Fruit fly (Drosophila melanogaster) whole organism, embryonic: ENCODE data around the gene Cp190.

Source experiments
- Abd-B ChIP-seq: fragments of 200-800 bp; sonication (Bioruptor generic); optimal IDR thresholded peaks from 2 replicates; lab custom pipeline; 2018; ENCODE audit warnings: missing biosample characterization, mild to moderate bottlenecking, missing genetic modification characterization, moderate library complexity
- Bgb ChIP-seq: fragments of 200-800 bp; sonication (Bioruptor generic); IDR thresholded peaks from 2 replicates; pipeline ENCODE4 v1.3.6; 2022; ENCODE audit warnings: missing biosample characterization, missing genetic modification characterization; ENCODE audit not compliant: partially characterized antibody
- C15 ChIP-seq: fragments of 200-800 bp; sonication (Bioruptor generic); IDR thresholded peaks from 3 replicates; pipeline ENCODE4 v1.3.6; 2022; ENCODE audit warnings: missing biosample characterization, missing genetic modification characterization
- CG10147 ChIP-seq: fragments of 200-800 bp; sonication (Bioruptor generic); optimal IDR thresholded peaks from 2 replicates; lab custom pipeline; 2019; ENCODE audit warnings: missing biosample characterization, mild to moderate bottlenecking, missing genetic modification characterization, moderate library complexity
- CG10565 ChIP-seq: fragments of 200-800 bp; sonication (Bioruptor generic); optimal IDR thresholded peaks from 3 replicates; lab custom pipeline; 2016; ENCODE audit warnings: missing biosample characterization, mild to moderate bottlenecking, missing genetic modification characterization
- CG10654 ChIP-seq: fragments of 200-800 bp; sonication (Bioruptor generic); optimal IDR thresholded peaks from 2 replicates; lab custom pipeline; 2016; ENCODE audit warnings: missing biosample characterization, missing genetic modification characterization
- CG10979 ChIP-seq: fragments of 200-800 bp; sonication (Bioruptor generic); optimal IDR thresholded peaks from 2 replicates; lab custom pipeline; 2018; ENCODE audit warnings: missing biosample characterization, mild to moderate bottlenecking, missing genetic modification characterization, moderate library complexity
- CG11085 ChIP-seq: fragments of 200-800 bp; sonication (Bioruptor generic); IDR thresholded peaks from 2 replicates; pipeline ENCODE4 v1.3.6; 2022; ENCODE audit warnings: missing biosample characterization, missing genetic modification characterization
- CG14441 ChIP-seq: fragments of 200-800 bp; sonication (Bioruptor generic); IDR thresholded peaks from 2 replicates; pipeline ENCODE4 v1.3.6; 2022; ENCODE audit warnings: missing biosample characterization, missing genetic modification characterization
- CG14965 ChIP-seq: fragments of 200-800 bp; sonication (Bioruptor generic); optimal IDR thresholded peaks from 2 replicates; lab custom pipeline; 2016; ENCODE audit warnings: missing biosample characterization, missing genetic modification characterization, borderline replicate concordance
- CG1603 ChIP-seq: fragments of 200-800 bp; sonication (Bioruptor generic); optimal IDR thresholded peaks from 2 replicates; lab custom pipeline; 2019; ENCODE audit warnings: missing biosample characterization, mild to moderate bottlenecking, missing genetic modification characterization, moderate library complexity
- CG16815 ChIP-seq: fragments of 200-800 bp; sonication (Bioruptor generic); optimal IDR thresholded peaks from 3 replicates; lab custom pipeline; 2017; ENCODE audit warnings: missing biosample characterization, mild to moderate bottlenecking, missing genetic modification characterization
- CG17359 ChIP-seq: fragments of 200-800 bp; sonication (Bioruptor generic); optimal IDR thresholded peaks from 3 replicates; lab custom pipeline; 2018; ENCODE audit warnings: missing biosample characterization, mild to moderate bottlenecking, missing genetic modification characterization, moderate library complexity
- CG17612 ChIP-seq: fragments of 200-800 bp; sonication (Bioruptor generic); IDR thresholded peaks from 2 replicates; pipeline ENCODE4 v1.3.6; 2022; ENCODE audit warnings: missing biosample characterization, missing genetic modification characterization
- CG1792 ChIP-seq: fragments of 200-800 bp; sonication (Bioruptor generic); optimal IDR thresholded peaks from 2 replicates; lab custom pipeline; 2016; ENCODE audit warnings: missing biosample characterization, missing genetic modification characterization
- CG4282 ChIP-seq: fragments of 200-800 bp; sonication (Bioruptor generic); optimal IDR thresholded peaks from 2 replicates; lab custom pipeline; 2016; ENCODE audit warnings: missing biosample characterization, missing genetic modification characterization
- CG6272 ChIP-seq: fragments of 200-800 bp; sonication (Bioruptor generic); IDR thresholded peaks from 2 replicates; pipeline ENCODE4 v1.3.6; 2022; ENCODE audit warnings: missing biosample characterization, missing genetic modification characterization
- CG8765 ChIP-seq: fragments of 200-800 bp; sonication (Bioruptor generic); IDR thresholded peaks from 2 replicates; pipeline ENCODE4 v1.3.6; 2022; ENCODE audit warnings: missing biosample characterization, missing genetic modification characterization
- CG9437 ChIP-seq: fragments of 200-800 bp; sonication (Bioruptor generic); optimal IDR thresholded peaks from 2 replicates; lab custom pipeline; 2018; ENCODE audit warnings: missing biosample characterization, mild to moderate bottlenecking, missing genetic modification characterization
- D19A ChIP-seq: fragments of 200-800 bp; optimal IDR thresholded peaks from 3 replicates; lab custom pipeline; 2019; ENCODE audit warnings: missing biosample characterization, mild to moderate bottlenecking, missing genetic modification characterization, moderate library complexity
- Dek ChIP-seq: fragments of 200-800 bp; sonication (Bioruptor generic); optimal IDR thresholded peaks from 3 replicates; lab custom pipeline; 2019; ENCODE audit warnings: missing biosample characterization, mild to moderate bottlenecking, missing genetic modification characterization, moderate library complexity
- Fer1 ChIP-seq: fragments of 200-800 bp; sonication (Bioruptor generic); optimal IDR thresholded peaks from 2 replicates; lab custom pipeline; 2017; ENCODE audit warnings: missing biosample characterization, mild to moderate bottlenecking, missing genetic modification characterization
- Gsc ChIP-seq: fragments of 200-800 bp; sonication (Bioruptor generic); IDR thresholded peaks from 2 replicates; pipeline ENCODE4 v1.3.6; 2022; ENCODE audit warnings: missing biosample characterization, missing genetic modification characterization
- HmgZ ChIP-seq: fragments of 200-800 bp; sonication (Bioruptor generic); optimal IDR thresholded peaks from 2 replicates; lab custom pipeline; 2018; ENCODE audit warnings: missing biosample characterization, mild to moderate bottlenecking, missing genetic modification characterization
- Hmr ChIP-seq: fragments of 200-800 bp; sonication (Bioruptor generic); optimal IDR thresholded peaks from 3 replicates; lab custom pipeline; 2017; ENCODE audit warnings: mild to moderate bottlenecking, missing biosample characterization, missing genetic modification reagents, missing genetic modification characterization
- Lim3 ChIP-seq: fragments of 200-800 bp; sonication (Bioruptor generic); IDR thresholded peaks from 2 replicates; pipeline ENCODE4 v1.3.6; 2022; ENCODE audit warnings: missing biosample characterization, missing genetic modification characterization
- Neu2 ChIP-seq: fragments of 200-800 bp; sonication (Bioruptor generic); optimal IDR thresholded peaks from 3 replicates; lab custom pipeline; 2016; ENCODE audit warnings: missing biosample characterization, missing genetic modification characterization, borderline replicate concordance
- Sox102F ChIP-seq: fragments of 200-800 bp; sonication (Bioruptor generic); optimal IDR thresholded peaks from 2 replicates; lab custom pipeline; 2018; ENCODE audit warnings: missing biosample characterization, mild to moderate bottlenecking, missing genetic modification characterization, moderate library complexity
- cas ChIP-seq: fragments of 200-800 bp; sonication (Bioruptor generic); IDR thresholded peaks from 2 replicates; pipeline ENCODE4 v1.3.6; 2022; ENCODE audit warnings: missing biosample characterization, missing genetic modification characterization
- crc ChIP-seq: fragments of 200-800 bp; sonication (Bioruptor generic); optimal IDR thresholded peaks from 2 replicates; lab custom pipeline; 2016; ENCODE audit warnings: missing biosample characterization, missing genetic modification characterization
- crol ChIP-seq: fragments of 200-800 bp; sonication (Bioruptor generic); IDR thresholded peaks from 2 replicates; pipeline ENCODE4 v1.3.6; 2022; ENCODE audit warnings: missing biosample characterization, missing genetic modification characterization
- crp ChIP-seq, 2 experiments: fragments of 200-800 bp; sonication (Bioruptor generic); optimal IDR thresholded peaks; 2 replicates in 1 of 2; 3 replicates in 1 of 2; lab custom pipeline; 2017; ENCODE audit warnings: missing biosample characterization in 2 of 2, missing genetic modification characterization in 2 of 2, mild to moderate bottlenecking in 1 of 2, moderate library complexity in 1 of 2
- cwo ChIP-seq: fragments of 200-800 bp; sonication (Bioruptor generic); optimal IDR thresholded peaks from 3 replicates; lab custom pipeline; 2017; ENCODE audit warnings: missing biosample characterization, missing genetic modification characterization, mild to moderate bottlenecking, moderate library complexity, missing genetic modification reagents
- dpn ChIP-seq, 2 experiments: fragments of 200-800 bp; sonication (Bioruptor generic); optimal IDR thresholded peaks; 3 replicates each; lab custom pipeline; 2016; ENCODE audit warnings: missing biosample characterization in 2 of 2, missing genetic modification characterization in 2 of 2
- ewg ChIP-seq: fragments of 200-800 bp; sonication (Bioruptor generic); optimal IDR thresholded peaks from 3 replicates; lab custom pipeline; 2017; ENCODE audit warnings: mild to moderate bottlenecking, missing biosample characterization, missing genetic modification reagents, missing genetic modification characterization
- eyg ChIP-seq: fragments of 200-800 bp; sonication (Bioruptor generic); optimal IDR thresholded peaks from 3 replicates; lab custom pipeline; 2016; ENCODE audit warnings: missing biosample characterization, missing genetic modification characterization
- fd96Cb ChIP-seq: fragments of 200-800 bp; sonication (Bioruptor generic); optimal IDR thresholded peaks from 2 replicates; lab custom pipeline; 2018; ENCODE audit warnings: missing biosample characterization, mild to moderate bottlenecking, missing genetic modification characterization, moderate library complexity
- gro ChIP-seq: fragments of 200-800 bp; sonication (Bioruptor generic); optimal IDR thresholded peaks from 2 replicates; lab custom pipeline; 2016; ENCODE audit warnings: missing biosample characterization, missing genetic modification characterization
- lab ChIP-seq: fragments of 200-800 bp; sonication (Bioruptor generic); optimal IDR thresholded peaks from 3 replicates; lab custom pipeline; 2017; ENCODE audit warnings: missing biosample characterization, missing genetic modification characterization, mild to moderate bottlenecking, moderate library complexity, missing genetic modification reagents
- luna ChIP-seq: fragments of 200-800 bp; sonication (Bioruptor generic); optimal IDR thresholded peaks from 2 replicates; lab custom pipeline; 2016; ENCODE audit warnings: missing biosample characterization, missing genetic modification characterization
- nerfin-2 ChIP-seq: fragments of 200-800 bp; sonication (Bioruptor generic); IDR thresholded peaks from 2 replicates; pipeline ENCODE4 v1.3.6; 2022; ENCODE audit warnings: missing biosample characterization, missing genetic modification characterization; ENCODE audit not compliant: partially characterized antibody
- pho ChIP-seq: fragments of 200-800 bp; sonication (Bioruptor generic); optimal IDR thresholded peaks from 2 replicates; lab custom pipeline; 2016; ENCODE audit warnings: missing biosample characterization, missing genetic modification characterization
- sc ChIP-seq, 3 experiments: fragments of >200 bp in 2 of 3; fragments of 200-800 bp in 1 of 3; sonication (Bioruptor generic) in 1 of 3; optimal IDR thresholded peaks; 2 replicates in 2 of 3; 3 replicates in 1 of 3; lab custom pipeline; 2017; ENCODE audit warnings: mild to moderate bottlenecking in 1 of 3, missing biosample characterization in 1 of 3, missing genetic modification characterization in 1 of 3, missing genetic modification reagents in 1 of 3
- seq ChIP-seq: fragments of 200-800 bp; sonication (Bioruptor generic); IDR thresholded peaks from 2 replicates; pipeline ENCODE4 v1.3.6; 2022; ENCODE audit warnings: missing biosample characterization, missing genetic modification characterization
- so ChIP-seq: fragments of 200-800 bp; sonication (Bioruptor generic); IDR thresholded peaks from 3 replicates; pipeline ENCODE4 v1.3.6; 2022; ENCODE audit warnings: missing biosample characterization, missing genetic modification characterization
- sug ChIP-seq: fragments of 200-800 bp; optimal IDR thresholded peaks from 2 replicates; lab custom pipeline; 2019; ENCODE audit warnings: missing biosample characterization, mild to moderate bottlenecking, missing genetic modification characterization, moderate library complexity
- tin ChIP-seq: fragments of 200-800 bp; sonication (Bioruptor generic); optimal IDR thresholded peaks from 3 replicates; lab custom pipeline; 2016; ENCODE audit warnings: missing biosample characterization, missing genetic modification characterization
- twi ChIP-seq: fragments of 200-800 bp; optimal IDR thresholded peaks from 2 replicates; lab custom pipeline; 2019; ENCODE audit warnings: missing biosample characterization, mild to moderate bottlenecking, missing genetic modification characterization, moderate library complexity
- wek ChIP-seq: fragments of 200-800 bp; sonication (Bioruptor generic); optimal IDR thresholded peaks from 3 replicates; lab custom pipeline; 2018; ENCODE audit warnings: missing biosample characterization, mild to moderate bottlenecking, missing genetic modification characterization, moderate library complexity

Cp190 gene

DNA sequence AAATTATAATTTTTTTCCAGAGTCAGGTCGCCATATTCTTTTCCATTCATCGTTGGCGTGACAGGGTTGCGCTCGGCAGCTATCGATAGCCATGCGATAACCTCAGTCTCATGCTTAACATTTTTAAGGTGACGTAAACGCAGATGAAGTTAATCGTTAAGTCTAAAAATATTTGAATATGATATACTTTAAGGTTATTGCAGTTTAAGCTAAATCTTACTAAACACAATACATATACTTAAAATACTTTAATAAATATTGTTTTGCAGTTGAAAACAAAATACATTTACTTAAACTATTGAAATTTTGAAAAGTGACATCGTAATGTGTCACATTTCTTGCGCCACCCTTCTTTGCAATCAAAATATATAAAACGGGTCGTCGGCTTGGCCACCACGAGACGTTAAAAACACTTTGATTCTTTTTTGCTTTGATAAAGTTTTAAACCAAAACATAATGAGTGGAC lies at the start of gene Cp190, which contains the start of gene CG4338:
Gene Cp190, minus strand, starts transcription at position 84 of the 466 bp plus-strand sequence.
Gene CG4338, plus strand, starts transcription at position 365 of the 466 bp plus-strand sequence.
- TF ChIP-seq seq (peak; percentile 96), CG1792 (GFP tag; lab: Kevin White, UChicago) (peak; percentile 84), CG6272 (peak; percentile 94), tin (GFP tag; lab: Kevin White, UChicago) (peak; percentile 98), nerfin-2 (GFP tag; lab: Robert Waterston, UW) (peak; percentile 53; the same call in 1 of the 2 replicates), pho (GFP tag; lab: Kevin White, UChicago) (peak; percentile 94), Sox102F (GFP tag; lab: Kevin White, UChicago) (peak; percentile 98), CG17612 (GFP tag; lab: Robert Waterston, UW) (peak; percentile 91), gro (GFP tag; lab: Kevin White, UChicago) (peak; percentile 87), ewg (GFP tag; lab: Kevin White, UChicago) (peak; percentile 94), CG10147 (GFP tag; lab: Kevin White, UChicago) (peak; percentile 98), Fer1 (GFP tag; lab: Kevin White, UChicago) (peak; percentile 98), crc (GFP tag; lab: Kevin White, UChicago) (peak; percentile 72), so (GFP tag; lab: Robert Waterston, UW) (peak; percentile 96), CG14441 (GFP tag; lab: Robert Waterston, UW) (peak; percentile 95), Bgb (GFP tag; lab: Robert Waterston, UW) (peak; percentile 82), CG10565 (GFP tag; lab: Kevin White, UChicago) (peak; percentile 61), luna (peak; percentile 65), C15 (GFP tag; lab: Robert Waterston, UW) (peak; percentile 86), CG11085 (GFP tag; lab: Robert Waterston, UW) (peak; percentile 92), sug (tag; lab: Kevin White, UChicago) (peak; percentile 99), CG10654 (GFP tag; lab: Kevin White, UChicago) (peak; percentile 97), CG16815 (GFP tag; lab: Kevin White, UChicago) (peak; percentile 97), crp (GFP tag; optimal IDR thresholded peaks at IDR 0.05; lab: Kevin White, UChicago) (peak; percentile 6 to 70), fd96Cb (peak; percentile 98), sc (optimal IDR thresholded peaks at IDR 0.05; lab: Kevin White, UChicago) (no peak), sc (GFP tag; optimal IDR thresholded peaks at IDR 0.05; lab: Kevin White, UChicago) (peak; percentile 97), CG17359 (tag; lab: Kevin White, UChicago) (peak; percentile 98), crol (GFP tag; lab: Robert Waterston, UW) (peak; percentile 71), Neu2 (GFP tag; lab: Kevin White, UChicago) (no peak), twi (tag; lab: Kevin White, UChicago) (peak; percentile 98), cwo (peak; percentile 95), CG14965 (GFP tag; lab: Kevin White, UChicago) (no peak), CG1603 (tag; lab: Kevin White, UChicago) (peak; percentile 92), cas (peak; percentile 88), CG9437 (GFP tag; lab: Kevin White, UChicago) (peak; percentile 96), Gsc (GFP tag; lab: Robert Waterston, UW) (peak; percentile 87; the same call in 1 of the 2 replicates), Hmr (peak; percentile 98), D19A (tag; lab: Kevin White, UChicago) (peak; percentile 96), Dek (tag; lab: Kevin White, UChicago) (peak; percentile 98), Abd-B (GFP tag; lab: Kevin White, UChicago) (peak; percentile 99), HmgZ (tag; lab: Kevin White, UChicago) (peak; percentile 99), eyg (peak; percentile 78), Lim3 (GFP tag; lab: Robert Waterston, UW) (peak; percentile 85), lab (peak; percentile 98), CG10979 (peak; percentile 98), CG8765 (GFP tag; lab: Robert Waterston, UW) (peak; percentile 89), wek (GFP tag; lab: Kevin White, UChicago) (peak; percentile 86), dpn (GFP tag; optimal IDR thresholded peaks at IDR 0.05; lab: Kevin White, UChicago) (peak; percentile 94 to 98), CG4282 (GFP tag; lab: Kevin White, UChicago) (no peak)
